Worm (Caenorhabditis elegans) whole organism, L2 larva: ENCODE measurements around the gene VY10G11R.1.

ENCODE experiments used
- dmd-4 ChIP-seq: sonication (generic microtip); optimal IDR thresholded peaks from 2 replicates; lab custom pipeline; 2017; ENCODE audit warnings: missing biosample characterization, missing genetic modification characterization
- lin-13 ChIP-seq: fragments of 150-350 bp; optimal IDR thresholded peaks from 2 replicates; lab custom pipeline; 2014; ENCODE audit warnings: missing biosample characterization, missing genetic modification reagents, missing genetic modification characterization
- lsy-2 ChIP-seq, 2 experiments: fragments of 150-350 bp in 1 of 2; sonication (generic microtip) in 1 of 2; optimal IDR thresholded peaks; 2 replicates each; lab custom pipeline; 2014 to 2017; ENCODE audit warnings: missing biosample characterization in 2 of 2, missing genetic modification characterization in 2 of 2
- mab-5 ChIP-seq: fragments of 150-350 bp; optimal IDR thresholded peaks from 2 replicates; lab custom pipeline; 2014; ENCODE audit warnings: missing biosample characterization, missing genetic modification characterization
- nhr-11 ChIP-seq: fragments of 150-350 bp; optimal IDR thresholded peaks from 2 replicates; lab custom pipeline; 2014; ENCODE audit warnings: missing biosample characterization, missing genetic modification characterization
- unc-55 ChIP-seq: fragments of 150-350 bp; sonication (generic microtip); optimal IDR thresholded peaks from 3 replicates; lab custom pipeline; 2014; ENCODE audit warnings: missing biosample characterization, missing genetic modification reagents, missing genetic modification characterization

DNA sequence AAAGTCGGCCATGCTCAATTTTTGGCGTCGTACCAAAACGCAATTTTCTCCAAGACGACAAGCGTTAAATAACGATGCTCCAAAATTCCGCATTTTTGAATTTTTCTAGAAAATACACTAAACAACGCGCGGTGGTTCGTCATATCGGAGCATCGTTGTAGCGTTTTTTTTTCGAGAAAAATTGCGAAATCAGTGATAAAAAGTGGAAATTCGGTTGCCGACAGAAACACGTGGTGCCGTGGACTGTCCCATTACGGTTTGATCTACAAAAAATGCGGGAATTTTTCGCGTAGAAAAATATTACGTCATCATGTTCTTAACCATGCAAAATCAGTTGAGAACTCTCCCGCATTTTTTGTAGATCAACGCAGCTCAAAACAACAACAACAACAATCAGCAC, 22.1 kb upstream of the VY10G11R.1 start:
- TF ChIP-seq unc-55 (GFP tag; lab: Kevin White, UChicago) (no peak), nhr-11 (tag; lab: Kevin White, UChicago) (no peak), lin-13 (no peak), dmd-4 (no peak), mab-5 (tag; lab: Kevin White, UChicago) (no peak), lsy-2 (tag; optimal IDR thresholded peaks at IDR 0.05; lab: Kevin White, UChicago) (no peak)
